Worm (Caenorhabditis elegans) whole organism, L4 larva: ENCODE results near the gene str-262.

Experiments
- F26F4.8 ChIP-seq: fragments of 200-800 bp; sonication (Bioruptor generic); conservative IDR thresholded peaks from 2 replicates; pipeline ENCODE4 v1.3.6; 2022; ENCODE audit warnings: missing genetic modification characterization, missing compliant biosample characterization
- F37D6.2 ChIP-seq: sonication (generic microtip); optimal IDR thresholded peaks from 2 replicates; lab custom pipeline; 2016; ENCODE audit warnings: mild to moderate bottlenecking, missing genetic modification characterization, missing compliant biosample characterization
- R02D3.7 ChIP-seq: fragments of 150-350 bp; sonication (generic microtip); optimal IDR thresholded peaks from 3 replicates; lab custom pipeline; 2014; ENCODE audit warnings: missing biosample characterization, missing genetic modification characterization
- Y48G9A.11 ChIP-seq: fragments of 200-800 bp; sonication (Bioruptor generic); IDR thresholded peaks from 2 replicates; pipeline ENCODE4 v1.3.6; 2022; ENCODE audit warnings: missing genetic modification reagents, missing genetic modification characterization, missing compliant biosample characterization
- Y5F2A.4 ChIP-seq: fragments of 200-800 bp; sonication (Bioruptor generic); optimal IDR thresholded peaks from 2 replicates; lab custom pipeline; 2018; ENCODE audit warnings: mild to moderate bottlenecking, missing genetic modification characterization, missing compliant biosample characterization
- ZK546.5 ChIP-seq, 2 experiments: sonication (generic microtip); optimal IDR thresholded peaks; 2 replicates each; lab custom pipeline; 2017; ENCODE audit warnings: missing biosample characterization in 2 of 2, missing genetic modification characterization in 2 of 2
- aha-1 ChIP-seq: fragments of 150-350 bp; peaks from one replicate; lab custom pipeline; 2014; ENCODE audit warnings: missing biosample characterization, missing genetic modification characterization
- ama-1 ChIP-seq: fragments of 150-350 bp; optimal IDR thresholded peaks from 2 replicates; lab custom pipeline; 2014; ENCODE audit warnings: inconsistent platforms, mixed read lengths
- ceh-20 ChIP-seq: fragments of 200-800 bp; sonication (Bioruptor generic); IDR thresholded peaks from 2 replicates; pipeline ENCODE4 v1.3.6; 2022; ENCODE audit warnings: missing genetic modification reagents, missing genetic modification characterization, missing compliant biosample characterization
- ceh-28 ChIP-seq: fragments of 150-350 bp; optimal IDR thresholded peaks from 2 replicates; lab custom pipeline; 2014; ENCODE audit warnings: missing biosample characterization, missing genetic modification reagents, missing genetic modification characterization
- ceh-82 ChIP-seq: sonication (generic microtip); optimal IDR thresholded peaks from 2 replicates; lab custom pipeline; 2017; ENCODE audit warnings: missing biosample characterization, missing genetic modification characterization
- daf-12 ChIP-seq: fragments of 150-350 bp; optimal IDR thresholded peaks from 2 replicates; lab custom pipeline; 2014; ENCODE audit warnings: missing biosample characterization, missing genetic modification reagents, missing genetic modification characterization
- daf-16 ChIP-seq, 3 experiments: sonication (generic microtip); optimal IDR thresholded peaks; 2 replicates each; lab custom pipeline; 2016 to 2017; ENCODE audit warnings: missing genetic modification characterization in 3 of 3, missing genetic modification reagents in 3 of 3, mild to moderate bottlenecking in 2 of 3, missing compliant biosample characterization in 2 of 3, missing biosample characterization in 1 of 3, moderate library complexity in 1 of 3
- dmd-9 ChIP-seq: fragments of 200-800 bp; sonication (Bioruptor generic); IDR thresholded peaks from 2 replicates; pipeline ENCODE4 v1.3.6; 2022; ENCODE audit warnings: missing genetic modification reagents, missing genetic modification characterization, missing compliant biosample characterization
- dpl-1 ChIP-seq: fragments of 150-350 bp; optimal IDR thresholded peaks from 2 replicates; lab custom pipeline; 2014; ENCODE audit warnings: missing biosample characterization, missing genetic modification reagents, missing genetic modification characterization
- dve-1 ChIP-seq: sonication (generic microtip); optimal IDR thresholded peaks from 2 replicates; lab custom pipeline; 2017; ENCODE audit warnings: antibody characterized with exemption, mild to moderate bottlenecking, missing genetic modification characterization, missing compliant biosample characterization; ENCODE audit not compliant: insufficient read depth
- egl-27 ChIP-seq: sonication (generic microtip); optimal IDR thresholded peaks from 3 replicates; lab custom pipeline; 2017; ENCODE audit warnings: missing biosample characterization, missing genetic modification reagents, missing genetic modification characterization
- egl-43 ChIP-seq: fragments of 200-800 bp; sonication (Bioruptor generic); IDR thresholded peaks from 2 replicates; pipeline ENCODE4 v1.3.6; 2022; ENCODE audit warnings: missing genetic modification reagents, missing genetic modification characterization, missing compliant biosample characterization
- fkh-10 ChIP-seq: fragments of 150-350 bp; optimal IDR thresholded peaks from 2 replicates; lab custom pipeline; 2014; ENCODE audit warnings: missing biosample characterization, missing genetic modification reagents, missing genetic modification characterization
- hlh-30 ChIP-seq: sonication (generic microtip); optimal IDR thresholded peaks from 2 replicates; lab custom pipeline; 2017; ENCODE audit warnings: antibody characterized with exemption, mild to moderate bottlenecking, missing genetic modification characterization, missing compliant biosample characterization; ENCODE audit not compliant: insufficient read depth
- hmg-1.1 ChIP-seq: fragments of 200-800 bp; sonication (Bioruptor generic); IDR thresholded peaks from 2 replicates; pipeline ENCODE4 v1.3.6; 2022; ENCODE audit warnings: missing genetic modification reagents, missing genetic modification characterization, missing compliant biosample characterization
- lin-1 ChIP-seq: fragments of 200-800 bp; sonication (Bioruptor generic); IDR thresholded peaks from 2 replicates; pipeline ENCODE4 v1.3.6; 2022; ENCODE audit warnings: missing genetic modification reagents, missing genetic modification characterization, missing compliant biosample characterization
- lin-15B ChIP-seq: fragments of 150-350 bp; sonication (generic microtip); optimal IDR thresholded peaks from 3 replicates; lab custom pipeline; 2014; ENCODE audit warnings: missing biosample characterization, missing genetic modification characterization
- lin-38 ChIP-seq: fragments of 200-800 bp; sonication (Bioruptor generic); IDR thresholded peaks from 2 replicates; pipeline ENCODE4 v1.3.6; 2022; ENCODE audit warnings: missing genetic modification reagents, missing genetic modification characterization, missing compliant biosample characterization
- lsy-2 ChIP-seq, 2 experiments: fragments of 150-350 bp in 1 of 2; sonication (generic microtip) in 1 of 2; optimal IDR thresholded peaks; 2 replicates each; lab custom pipeline; 2014 to 2017; ENCODE audit warnings: missing biosample characterization in 2 of 2, missing genetic modification characterization in 2 of 2
- madf-9 ChIP-seq: fragments of 200-800 bp; sonication (Bioruptor generic); conservative IDR thresholded peaks from 2 replicates; pipeline ENCODE4 v1.3.6; 2022; ENCODE audit warnings: missing genetic modification reagents, missing genetic modification characterization, missing compliant biosample characterization
- mdt-29 ChIP-seq: fragments of 200-800 bp; sonication (Bioruptor generic); IDR thresholded peaks from 2 replicates; pipeline ENCODE4 v1.3.6; 2022; ENCODE audit warnings: missing genetic modification reagents, missing genetic modification characterization, missing compliant biosample characterization
- mxl-2 ChIP-seq: fragments of 200-800 bp; sonication (Bioruptor generic); conservative IDR thresholded peaks from 2 replicates; pipeline ENCODE4 v1.3.6; 2022; ENCODE audit warnings: missing genetic modification reagents, missing genetic modification characterization, missing compliant biosample characterization
- mxl-3 ChIP-seq: fragments of 200-800 bp; sonication (Bioruptor generic); optimal IDR thresholded peaks from 2 replicates; lab custom pipeline; 2018; ENCODE audit warnings: mild to moderate bottlenecking, missing genetic modification characterization, missing compliant biosample characterization
- nhr-28 ChIP-seq: fragments of 150-350 bp; optimal IDR thresholded peaks from 2 replicates; lab custom pipeline; 2014; ENCODE audit warnings: missing biosample characterization, missing genetic modification characterization
- nhr-42 ChIP-seq: fragments of 200-800 bp; sonication (Bioruptor generic); IDR thresholded peaks from 2 replicates; pipeline ENCODE4 v1.3.6; 2022; ENCODE audit warnings: missing genetic modification characterization, missing compliant biosample characterization
- nhr-77 ChIP-seq: fragments of 150-350 bp; optimal IDR thresholded peaks from 2 replicates; lab custom pipeline; 2014; ENCODE audit warnings: missing biosample characterization, missing genetic modification characterization
- pha-4 ChIP-seq, 2 experiments: fragments of 150-350 bp in 1 of 2; fragments of 200-800 bp in 1 of 2; sonication (Bioruptor generic) in 1 of 2; IDR thresholded peaks in 1 of 2; optimal IDR thresholded peaks in 1 of 2; 2 replicates each; pipeline versions ENCODE4 v1.3.6 to Lab custom; 2014 to 2022; ENCODE audit warnings: missing genetic modification characterization in 2 of 2, missing genetic modification reagents in 2 of 2, missing biosample characterization in 1 of 2, missing compliant biosample characterization in 1 of 2
- php-3 ChIP-seq: fragments of 200-800 bp; sonication (Bioruptor generic); IDR thresholded peaks from 2 replicates; pipeline ENCODE4 v1.3.6; 2022; ENCODE audit warnings: missing genetic modification reagents, missing genetic modification characterization, missing compliant biosample characterization
- pqm-1 ChIP-seq: sonication (generic microtip); optimal IDR thresholded peaks from 2 replicates; lab custom pipeline; 2017; ENCODE audit warnings: missing biosample characterization, missing genetic modification characterization
- rbr-2 ChIP-seq: sonication (generic microtip); optimal IDR thresholded peaks from 2 replicates; lab custom pipeline; 2016; ENCODE audit warnings: missing genotype, missing genetic modification characterization, missing compliant biosample characterization
- saeg-2 ChIP-seq: fragments of 200-800 bp; sonication (Bioruptor generic); IDR thresholded peaks from 2 replicates; pipeline ENCODE4 v1.3.6; 2022; ENCODE audit warnings: missing genetic modification reagents, missing genetic modification characterization, missing compliant biosample characterization
- spr-1 ChIP-seq: sonication (generic microtip); optimal IDR thresholded peaks from 2 replicates; lab custom pipeline; 2016; ENCODE audit warnings: mild to moderate bottlenecking, missing genetic modification characterization, missing compliant biosample characterization
- spr-3 ChIP-seq: fragments of 200-800 bp; sonication (Bioruptor generic); optimal IDR thresholded peaks from 2 replicates; lab custom pipeline; 2018; ENCODE audit warnings: mild to moderate bottlenecking, missing genetic modification characterization, missing compliant biosample characterization
- tra-1 ChIP-seq: fragments of 200-800 bp; sonication (Bioruptor generic); IDR thresholded peaks from 2 replicates; pipeline ENCODE4 v1.3.6; 2022; ENCODE audit warnings: missing genetic modification reagents, missing genetic modification characterization, missing compliant biosample characterization
- unc-130 ChIP-seq: sonication (generic microtip); optimal IDR thresholded peaks from 2 replicates; lab custom pipeline; 2016; ENCODE audit warnings: missing genetic modification reagents, missing genetic modification characterization, missing compliant biosample characterization
- unc-62 ChIP-seq, 3 experiments: fragments of 150-350 bp in 1 of 3; sonication (generic microtip); optimal IDR thresholded peaks in 2 of 3; peaks in 1 of 3; 1 replicate in 1 of 3; 2 replicates in 2 of 3; lab custom pipeline; 2014 to 2017; ENCODE audit warnings: missing biosample characterization in 3 of 3, missing genetic modification characterization in 3 of 3, missing genetic modification reagents in 3 of 3, missing genotype in 1 of 3
- zfp-2 ChIP-seq: sonication (generic microtip); optimal IDR thresholded peaks from 2 replicates; lab custom pipeline; 2016; ENCODE audit warnings: mild to moderate bottlenecking, missing genetic modification characterization, missing compliant biosample characterization
- zfp-3 ChIP-seq: fragments of 200-800 bp; sonication (Bioruptor generic); conservative IDR thresholded peaks from 2 replicates; pipeline ENCODE4 v1.3.6; 2022; ENCODE audit warnings: missing genetic modification reagents, missing genetic modification characterization, missing compliant biosample characterization
- ztf-7 ChIP-seq: fragments of 150-350 bp; optimal IDR thresholded peaks from 2 replicates; lab custom pipeline; 2014; ENCODE audit warnings: missing biosample characterization, missing genetic modification characterization

Gene str-262

DNA sequence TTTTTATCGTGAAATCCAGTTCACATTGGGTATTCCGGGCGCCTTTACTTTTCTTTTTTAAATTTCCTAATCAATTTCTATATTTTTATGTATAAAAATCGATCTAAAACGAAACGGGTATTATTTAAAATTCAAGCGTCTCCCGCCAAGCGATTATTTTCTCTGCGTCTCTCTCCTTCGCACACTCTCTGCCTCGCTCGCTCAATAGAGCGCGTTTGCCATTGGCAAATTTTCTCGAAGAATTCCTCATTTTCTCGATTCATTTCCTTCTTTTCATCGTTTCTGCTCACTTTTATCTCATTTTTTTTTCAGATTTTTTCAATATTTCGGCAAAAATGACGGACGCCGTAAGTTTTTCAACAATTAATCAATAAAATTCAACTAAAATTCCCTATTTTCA lies 20.7 kb upstream of the str-262 start, which contains the start of gene sti-1 (continued):
- TF ChIP-seq Y5F2A.4 (GFP tag; lab: Kevin White, UChicago) (no peak), lsy-2 (tag; optimal IDR thresholded peaks at IDR 0.05; lab: Kevin White, UChicago) (peak in 1 of 2 experiments; percentile 90), mdt-29 (GFP tag; lab: Robert Waterston, UW) (no peak), nhr-77 (peak; percentile 95), zfp-3 (GFP tag; lab: Robert Waterston, UW) (0 out of 2 replicates have a peak, but pooled peaks have one; percentile 47), ztf-7 (tag; lab: Kevin White, UChicago) (peak; percentile 79), egl-43 (GFP tag; lab: Robert Waterston, UW) (no peak), spr-3 (GFP tag; lab: Kevin White, UChicago) (no peak), tra-1 (GFP tag; lab: Robert Waterston, UW) (0 out of 2 replicates have a peak, but pooled peaks have one; percentile 40), lin-15B (peak; percentile 51), nhr-28 (peak; percentile 83), rbr-2 (peak; percentile 68), daf-12 (no peak), fkh-10 (GFP tag; lab: Kevin White, UChicago) (peak; percentile 35), ceh-20 (peak; percentile 55; the same call in 1 of the 2 replicates), madf-9 (GFP tag; lab: Robert Waterston, UW) (no peak), mxl-3 (GFP tag; lab: Kevin White, UChicago) (no peak), pqm-1 (tag; lab: Kevin White, UChicago) (no peak), lin-1 (GFP tag; lab: Robert Waterston, UW) (no peak), pha-4 (GFP tag; IDR thresholded peaks at IDR 0.05; lab: Robert Waterston, UW) (peak; percentile 63; the same call in 1 of the 2 replicates), pha-4 (tag; optimal IDR thresholded peaks at IDR 0.05; lab: Kevin White, UChicago) (peak; percentile 52), mxl-2 (GFP tag; lab: Robert Waterston, UW) (no peak), zfp-2 (no peak), hmg-1.1 (GFP tag; lab: Robert Waterston, UW) (peak; percentile 72), R02D3.7 (no peak), lin-38 (GFP tag; lab: Robert Waterston, UW) (peak; percentile 98), ceh-28 (tag; lab: Kevin White, UChicago) (no peak), nhr-42 (GFP tag; lab: Robert Waterston, UW) (peak; percentile 69; the same call in 1 of the 2 replicates), aha-1 (tag; lab: Kevin White, UChicago) (peak; percentile 88), dpl-1 (peak; percentile 96), egl-27 (tag; lab: Kevin White, UChicago) (no peak), dve-1 (tag; lab: Kevin White, UChicago) (peak; percentile 81), hlh-30 (tag; lab: Kevin White, UChicago) (peak; percentile 75), saeg-2 (GFP tag; lab: Robert Waterston, UW) (no peak), spr-1 (tag; lab: Kevin White, UChicago) (peak; percentile 15), ama-1 (no peak), Y48G9A.11 (no peak), php-3 (GFP tag; lab: Robert Waterston, UW) (no peak), dmd-9 (GFP tag; lab: Robert Waterston, UW) (no peak), daf-16 (GFP tag; optimal IDR thresholded peaks at IDR 0.05; lab: Kevin White, UChicago) (no peak), daf-16 (tag; optimal IDR thresholded peaks at IDR 0.05; lab: Kevin White, UChicago) (peak; percentile 20), unc-130 (GFP tag; lab: Kevin White, UChicago) (no peak)

DNA sequence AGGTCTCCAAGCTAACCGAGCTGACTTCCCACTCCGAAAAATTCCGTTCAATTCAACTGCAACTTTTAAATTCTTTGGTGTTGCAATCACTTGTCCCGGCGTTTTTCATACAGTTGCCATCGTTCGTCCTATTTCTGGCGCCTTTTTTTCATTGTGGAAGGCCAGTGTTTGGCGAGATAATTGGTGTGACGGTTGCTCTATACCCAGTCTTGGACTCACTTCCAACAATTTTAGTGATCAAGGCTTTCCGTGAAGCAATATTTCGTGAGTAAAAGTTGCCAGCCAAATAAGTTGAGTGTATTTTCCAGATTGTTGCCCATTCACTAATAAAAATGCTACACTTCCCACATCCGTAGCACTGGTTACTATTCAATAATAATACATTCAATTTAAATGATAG lies 19.6 kb upstream of the str-262 start:
- TF ChIP-seq F37D6.2 (tag; lab: Kevin White, UChicago) (no peak), unc-62 (GFP tag; optimal IDR thresholded peaks at IDR 0.05 in 1 of 2; lab: Kevin White, UChicago) (peak in 1 of 2 experiments; percentile 91), unc-62 (tag; optimal IDR thresholded peaks at IDR 0.05; lab: Kevin White, UChicago) (no peak), pqm-1 (tag; lab: Kevin White, UChicago) (no peak), F26F4.8 (GFP tag; lab: Robert Waterston, UW) (no peak), ZK546.5 (tag; optimal IDR thresholded peaks at IDR 0.05; lab: Kevin White, UChicago) (no peak), ceh-82 (tag; lab: Kevin White, UChicago) (no peak)
